Fruit fly (Drosophila melanogaster) whole organism, embryonic: ENCODE measurements around the gene CG42728.

Experiments
- Antp ChIP-seq: fragments of 200-800 bp; sonication (Bioruptor generic); optimal IDR thresholded peaks from 3 replicates; lab custom pipeline; 2016; ENCODE audit warnings: missing biosample characterization, missing genetic modification characterization
- Atf3 ChIP-seq: fragments of 200-800 bp; sonication (Bioruptor generic); optimal IDR thresholded peaks from 3 replicates; lab custom pipeline; 2016; ENCODE audit warnings: missing biosample characterization, missing genetic modification characterization
- BtbVII ChIP-seq: fragments of 200-800 bp; sonication (Bioruptor generic); optimal IDR thresholded peaks from 3 replicates; lab custom pipeline; 2017; ENCODE audit warnings: missing biosample characterization, mild to moderate bottlenecking, missing genetic modification characterization
- CG10267 ChIP-seq: fragments of 200-800 bp; sonication (Bioruptor generic); optimal IDR thresholded peaks from 2 replicates; lab custom pipeline; 2018; ENCODE audit warnings: missing biosample characterization, mild to moderate bottlenecking, missing genetic modification characterization, moderate library complexity
- CG10366 ChIP-seq: fragments of 200-800 bp; sonication (Bioruptor generic); IDR thresholded peaks from 2 replicates; pipeline ENCODE4 v1.3.6; 2022; ENCODE audit warnings: missing biosample characterization, missing genetic modification characterization
- CG11695 ChIP-seq: fragments of 200-800 bp; sonication (Bioruptor generic); IDR thresholded peaks from 3 replicates; pipeline ENCODE4 v1.3.6; 2022; ENCODE audit warnings: missing biosample characterization, missing genetic modification characterization
- CG15269 ChIP-seq: fragments of 200-800 bp; sonication (Bioruptor generic); optimal IDR thresholded peaks from 2 replicates; lab custom pipeline; 2018; ENCODE audit warnings: missing biosample characterization, mild to moderate bottlenecking, missing genetic modification characterization, moderate library complexity
- CG17359 ChIP-seq: fragments of 200-800 bp; sonication (Bioruptor generic); optimal IDR thresholded peaks from 3 replicates; lab custom pipeline; 2018; ENCODE audit warnings: missing biosample characterization, mild to moderate bottlenecking, missing genetic modification characterization, moderate library complexity
- CG17829 ChIP-seq: fragments of 200-800 bp; optimal IDR thresholded peaks from 2 replicates; lab custom pipeline; 2019; ENCODE audit warnings: missing biosample characterization, mild to moderate bottlenecking, missing genetic modification characterization, moderate library complexity
- CG18599 ChIP-seq: fragments of 200-800 bp; sonication (Bioruptor generic); optimal IDR thresholded peaks from 3 replicates; lab custom pipeline; 2017; ENCODE audit warnings: missing biosample characterization, missing genetic modification characterization, mild to moderate bottlenecking, moderate library complexity, missing genetic modification reagents
- CG2120 ChIP-seq: fragments of 200-800 bp; sonication (Bioruptor generic); optimal IDR thresholded peaks from 3 replicates; lab custom pipeline; 2016; ENCODE audit warnings: missing biosample characterization, missing genetic modification characterization
- CG31365 ChIP-seq: fragments of 200-800 bp; sonication (Bioruptor generic); optimal IDR thresholded peaks from 2 replicates; lab custom pipeline; 2018; ENCODE audit warnings: missing biosample characterization, mild to moderate bottlenecking, missing genetic modification characterization
- CG34422 ChIP-seq: fragments of 200-800 bp; sonication (Bioruptor generic); IDR thresholded peaks from 3 replicates; pipeline ENCODE4 v1.3.6; 2022; ENCODE audit warnings: missing biosample characterization, missing genetic modification characterization
- CG4404 ChIP-seq: fragments of 200-800 bp; sonication (Bioruptor generic); IDR thresholded peaks from 2 replicates; pipeline ENCODE4 v1.3.6; 2022; ENCODE audit warnings: missing biosample characterization, missing genetic modification characterization
- CG6254 ChIP-seq: fragments of 200-800 bp; sonication (Bioruptor generic); optimal IDR thresholded peaks from 3 replicates; lab custom pipeline; 2017; ENCODE audit warnings: mild to moderate bottlenecking, missing biosample characterization, missing genetic modification reagents, missing genetic modification characterization
- CG6791 ChIP-seq: fragments of 200-800 bp; sonication (Bioruptor generic); IDR thresholded peaks from 3 replicates; pipeline ENCODE4 v1.3.6; 2022; ENCODE audit warnings: missing biosample characterization, missing genetic modification characterization; ENCODE audit not compliant: partially characterized antibody
- CG6813 ChIP-seq: fragments of 200-800 bp; sonication (Bioruptor generic); optimal IDR thresholded peaks from 2 replicates; lab custom pipeline; 2017; ENCODE audit warnings: missing biosample characterization, missing genetic modification characterization, mild to moderate bottlenecking, moderate library complexity, missing genetic modification reagents
- CG7987 ChIP-seq: fragments of 200-800 bp; sonication (Bioruptor generic); optimal IDR thresholded peaks from 2 replicates; lab custom pipeline; 2018; ENCODE audit warnings: missing biosample characterization, mild to moderate bottlenecking, missing genetic modification characterization, moderate library complexity
- CG8388 ChIP-seq: fragments of 200-800 bp; sonication (Bioruptor generic); optimal IDR thresholded peaks from 2 replicates; lab custom pipeline; 2019; ENCODE audit warnings: missing biosample characterization, mild to moderate bottlenecking, missing genetic modification characterization, moderate library complexity
- Chrac-16 ChIP-seq: fragments of 200-800 bp; sonication (Bioruptor generic); optimal IDR thresholded peaks from 3 replicates; lab custom pipeline; 2016; ENCODE audit warnings: missing biosample characterization, missing genetic modification characterization
- D ChIP-seq, 2 experiments: fragments of 200-800 bp in 1 of 2; fragments of >200 bp in 1 of 2; sonication (Bioruptor generic) in 1 of 2; optimal IDR thresholded peaks; 2 replicates in 1 of 2; 3 replicates in 1 of 2; lab custom pipeline; 2017; ENCODE audit warnings: mild to moderate bottlenecking in 1 of 2, missing biosample characterization in 1 of 2, missing genetic modification characterization in 1 of 2, missing genetic modification reagents in 1 of 2
- Dip2 ChIP-seq: fragments of 200-800 bp; sonication (Bioruptor generic); IDR thresholded peaks from 2 replicates; pipeline ENCODE4 v1.3.6; 2022; ENCODE audit warnings: missing biosample characterization, missing genetic modification characterization
- Doc3 ChIP-seq: fragments of 200-800 bp; sonication (Bioruptor generic); IDR thresholded peaks from 3 replicates; pipeline ENCODE4 v1.3.6; 2022; ENCODE audit warnings: missing biosample characterization, missing genetic modification characterization; ENCODE audit not compliant: partially characterized antibody
- HLHmδ ChIP-seq: fragments of 200-800 bp; sonication (Bioruptor generic); optimal IDR thresholded peaks from 2 replicates; lab custom pipeline; 2018; ENCODE audit warnings: missing biosample characterization, mild to moderate bottlenecking, missing genetic modification characterization, moderate library complexity
- Hmr ChIP-seq: fragments of 200-800 bp; sonication (Bioruptor generic); optimal IDR thresholded peaks from 3 replicates; lab custom pipeline; 2017; ENCODE audit warnings: mild to moderate bottlenecking, missing biosample characterization, missing genetic modification reagents, missing genetic modification characterization
- Hr78 ChIP-seq, 2 experiments: fragments of 200-800 bp in 1 of 2; fragments of >200 bp in 1 of 2; sonication (Bioruptor generic) in 1 of 2; optimal IDR thresholded peaks; 2 replicates each; lab custom pipeline; 2017 to 2019; ENCODE audit warnings: missing biosample characterization in 2 of 2, missing genetic modification characterization in 2 of 2, mild to moderate bottlenecking in 1 of 2, moderate library complexity in 1 of 2
- MBD-R2 ChIP-seq: fragments of 200-800 bp; sonication (Bioruptor generic); IDR thresholded peaks from 2 replicates; pipeline ENCODE4 v1.3.6; 2022; ENCODE audit warnings: missing biosample characterization, missing genetic modification characterization
- Usf ChIP-seq: fragments of 200-800 bp; sonication (Bioruptor generic); optimal IDR thresholded peaks from 2 replicates; lab custom pipeline; 2017; ENCODE audit warnings: missing genotype, missing biosample characterization, missing genetic modification characterization
- ap ChIP-seq: fragments of 200-800 bp; sonication (Bioruptor generic); IDR thresholded peaks from 2 replicates; pipeline ENCODE4 v1.3.6; 2022; ENCODE audit warnings: missing biosample characterization, missing genetic modification characterization
- bcd ChIP-seq: fragments of 200-800 bp; sonication (Bioruptor generic); optimal IDR thresholded peaks from 2 replicates; lab custom pipeline; 2017; ENCODE audit warnings: missing biosample characterization, mild to moderate bottlenecking, missing genetic modification characterization
- caup ChIP-seq: fragments of 200-800 bp; sonication (Bioruptor generic); optimal IDR thresholded peaks from 3 replicates; lab custom pipeline; 2017; ENCODE audit warnings: missing biosample characterization, mild to moderate bottlenecking, missing genetic modification characterization, moderate library complexity; ENCODE audit not compliant: severe bottlenecking
- esg ChIP-seq: fragments of 200-800 bp; sonication (Bioruptor generic); conservative IDR thresholded peaks from 2 replicates; pipeline ENCODE4 v1.3.6; 2022; ENCODE audit warnings: missing biosample characterization, missing genetic modification characterization
- gcm ChIP-seq: fragments of 200-800 bp; sonication (Bioruptor generic); optimal IDR thresholded peaks from 2 replicates; lab custom pipeline; 2019; ENCODE audit warnings: missing biosample characterization, mild to moderate bottlenecking, missing genetic modification characterization, moderate library complexity
- gsb ChIP-seq: fragments of 200-800 bp; sonication (Bioruptor generic); IDR thresholded peaks from 2 replicates; pipeline ENCODE4 v1.3.6; 2022; ENCODE audit warnings: missing biosample characterization, missing genetic modification characterization
- inv ChIP-seq: fragments of 200-800 bp; sonication (Bioruptor generic); IDR thresholded peaks from 2 replicates; pipeline ENCODE4 v1.3.6; 2022; ENCODE audit warnings: missing biosample characterization, missing genetic modification characterization; ENCODE audit not compliant: partially characterized antibody
- ken ChIP-seq: fragments of 200-800 bp; sonication (Bioruptor generic); IDR thresholded peaks from 3 replicates; pipeline ENCODE4 v1.3.6; 2022; ENCODE audit warnings: missing biosample characterization, missing genetic modification characterization
- lilli ChIP-seq: fragments of 200-800 bp; sonication (Bioruptor generic); optimal IDR thresholded peaks from 3 replicates; lab custom pipeline; 2016; ENCODE audit warnings: missing biosample characterization, missing genetic modification characterization
- nau ChIP-seq: fragments of 200-800 bp; sonication (Bioruptor generic); optimal IDR thresholded peaks from 3 replicates; lab custom pipeline; 2017; ENCODE audit warnings: missing biosample characterization, mild to moderate bottlenecking, missing genetic modification characterization, missing genetic modification reagents
- nmo ChIP-seq: fragments of 200-800 bp; sonication (Bioruptor generic); optimal IDR thresholded peaks from 2 replicates; lab custom pipeline; 2018; ENCODE audit warnings: missing biosample characterization, mild to moderate bottlenecking, missing genetic modification characterization, moderate library complexity
- org-1 ChIP-seq: fragments of 200-800 bp; sonication (Bioruptor generic); optimal IDR thresholded peaks from 2 replicates; lab custom pipeline; 2017; ENCODE audit warnings: missing biosample characterization, missing genetic modification characterization
- pfk ChIP-seq: fragments of 200-800 bp; sonication (Bioruptor generic); optimal IDR thresholded peaks from 2 replicates; lab custom pipeline; 2018; ENCODE audit warnings: missing biosample characterization, mild to moderate bottlenecking, missing genetic modification characterization, moderate library complexity
- ranshi ChIP-seq: fragments of 200-800 bp; sonication (Bioruptor generic); IDR thresholded peaks from 2 replicates; pipeline ENCODE4 v1.3.6; 2022; ENCODE audit warnings: missing biosample characterization, missing genetic modification characterization
- sd ChIP-seq: fragments of 200-800 bp; sonication (Bioruptor generic); optimal IDR thresholded peaks from 3 replicates; lab custom pipeline; 2018; ENCODE audit warnings: missing biosample characterization, mild to moderate bottlenecking, missing genetic modification characterization, moderate library complexity
- sna ChIP-seq: fragments of 200-800 bp; sonication (Bioruptor generic); IDR thresholded peaks from 2 replicates; pipeline ENCODE4 v1.3.6; 2022; ENCODE audit warnings: missing biosample characterization, missing genetic modification characterization; ENCODE audit not compliant: partially characterized antibody
- so ChIP-seq: fragments of 200-800 bp; sonication (Bioruptor generic); IDR thresholded peaks from 3 replicates; pipeline ENCODE4 v1.3.6; 2022; ENCODE audit warnings: missing biosample characterization, missing genetic modification characterization
- vfl ChIP-seq: fragments of 200-800 bp; sonication (Bioruptor generic); optimal IDR thresholded peaks from 2 replicates; lab custom pipeline; 2016; ENCODE audit warnings: missing biosample characterization, missing genetic modification characterization

CG42728 gene

dm6 chr3L:15534274-15535227 lies 6.6 kb upstream of the CG42728 start (continued):
- TF ChIP-seq CG11695 (peak; percentile 17; the same call in 1 of the 3 replicates), Doc3 (GFP tag; lab: Robert Waterston, UW) (no peak), Hr78 (GFP tag; optimal IDR thresholded peaks at IDR 0.05; lab: Kevin White, UChicago) (no peak), CG6254 (GFP tag; lab: Kevin White, UChicago) (no peak), sna (GFP tag; lab: Robert Waterston, UW) (no peak), CG8388 (peak; percentile 49), CG4404 (no peak), Usf (peak; percentile 56), sd (tag; lab: Kevin White, UChicago) (peak; percentile 95), CG7987 (GFP tag; lab: Kevin White, UChicago) (no peak), Chrac-16 (GFP tag; lab: Kevin White, UChicago) (peak; percentile 53), org-1 (peak; percentile 65), Antp (GFP tag; lab: Kevin White, UChicago) (peak; percentile 45), esg (peak; percentile 20; the same call in 1 of the 2 replicates), CG18599 (GFP tag; lab: Kevin White, UChicago) (peak; percentile 66), CG6813 (no peak), HLHmδ (GFP tag; lab: Kevin White, UChicago) (peak; percentile 13), CG2120 (GFP tag; lab: Kevin White, UChicago) (peak; percentile 76), caup (GFP tag; lab: Kevin White, UChicago) (peak; percentile 44), nmo (peak; percentile 80), lilli (GFP tag; lab: Kevin White, UChicago) (peak; percentile 74), ken (GFP tag; lab: Robert Waterston, UW) (0 out of 3 replicates have a peak, but pooled peaks have one; percentile 38), MBD-R2 (no peak), CG34422 (GFP tag; lab: Robert Waterston, UW) (peak; percentile 67), CG31365 (no peak), vfl (peak; percentile 23), bcd (peak; percentile 72), CG17829 (peak; percentile 22), ranshi (GFP tag; lab: Robert Waterston, UW) (no peak; the same call in 1 of the 2 replicates), so (no peak), gsb (GFP tag; lab: Robert Waterston, UW) (no peak), CG15269 (tag; lab: Kevin White, UChicago) (peak; percentile 71), Dip2 (GFP tag; lab: Robert Waterston, UW) (no peak), gcm (GFP tag; lab: Kevin White, UChicago) (peak; percentile 53), Hmr (GFP tag; lab: Kevin White, UChicago) (peak; percentile 79), BtbVII (GFP tag; lab: Kevin White, UChicago) (peak; percentile 15), nau (GFP tag; lab: Kevin White, UChicago) (peak; percentile 16), inv (GFP tag; lab: Robert Waterston, UW) (no peak), ap (GFP tag; lab: Robert Waterston, UW) (0 out of 2 replicates have a peak, but pooled peaks have one; percentile 7), CG17359 (tag; lab: Kevin White, UChicago) (peak; percentile 46), Atf3 (GFP tag; lab: Kevin White, UChicago) (peak; percentile 29), D (optimal IDR thresholded peaks at IDR 0.05; lab: Kevin White, UChicago) (no peak), D (GFP tag; optimal IDR thresholded peaks at IDR 0.05; lab: Kevin White, UChicago) (peak; percentile 43), pfk (GFP tag; lab: Kevin White, UChicago) (no peak), CG6791 (GFP tag; lab: Robert Waterston, UW) (no peak), CG10366 (GFP tag; lab: Robert Waterston, UW) (peak; percentile 51), CG10267 (tag; lab: Kevin White, UChicago) (peak; percentile 54)
